Worm (Caenorhabditis elegans) whole organism, early embryonic: ENCODE measurements around the gene cyp-14A1.

Experiments
- B0310.2 ChIP-seq: sonication (generic microtip); optimal IDR thresholded peaks from 2 replicates; lab custom pipeline; 2016; ENCODE audit warnings: mild to moderate bottlenecking, missing genetic modification characterization, missing compliant biosample characterization
- aly-1 ChIP-seq: sonication (generic microtip); optimal IDR thresholded peaks from 2 replicates; lab custom pipeline; 2016; ENCODE audit warnings: missing genetic modification characterization, missing compliant biosample characterization
- ama-1 ChIP-seq: fragments of 150-350 bp; optimal IDR thresholded peaks from 2 replicates; lab custom pipeline; 2014
- ceh-13 ChIP-seq: fragments of 200-800 bp; sonication (Bioruptor generic); optimal IDR thresholded peaks from 2 replicates; lab custom pipeline; 2018; ENCODE audit warnings: mild to moderate bottlenecking, missing genetic modification characterization, missing compliant biosample characterization
- ceh-36 ChIP-seq: sonication (generic microtip); optimal IDR thresholded peaks from 2 replicates; lab custom pipeline; 2016; ENCODE audit warnings: missing genetic modification characterization, inconsistent platforms, missing compliant biosample characterization
- flt-1 ChIP-seq: fragments of 200-800 bp; sonication (Bioruptor generic); IDR thresholded peaks from 2 replicates; pipeline ENCODE4 v1.3.6; 2022; ENCODE audit warnings: missing genetic modification characterization, missing compliant biosample characterization
- hmg-4 ChIP-seq: fragments of 200-800 bp; sonication (Bioruptor generic); optimal IDR thresholded peaks from 2 replicates; lab custom pipeline; 2018; ENCODE audit warnings: mild to moderate bottlenecking, missing genetic modification characterization, missing compliant biosample characterization
- pes-1 ChIP-seq: fragments of 200-800 bp; sonication (Bioruptor generic); IDR thresholded peaks from 2 replicates; pipeline ENCODE4 v1.3.6; 2022; ENCODE audit warnings: missing genetic modification reagents, missing genetic modification characterization, missing compliant biosample characterization
- scrt-1 ChIP-seq: fragments of 200-800 bp; sonication (Bioruptor generic); IDR thresholded peaks from 2 replicates; pipeline ENCODE4 v1.3.6; 2022; ENCODE audit warnings: missing genetic modification characterization, missing compliant biosample characterization
- sea-1 ChIP-seq: fragments of 200-800 bp; sonication (Bioruptor generic); conservative IDR thresholded peaks from 2 replicates; pipeline ENCODE4 v1.3.6; 2022; ENCODE audit warnings: missing genetic modification characterization, missing compliant biosample characterization
- tbx-11 ChIP-seq: fragments of 200-800 bp; sonication (Bioruptor generic); IDR thresholded peaks from 2 replicates; pipeline ENCODE4 v1.3.6; 2022; ENCODE audit warnings: missing genetic modification characterization, missing compliant biosample characterization
- tbx-37 ChIP-seq: fragments of 200-800 bp; sonication (Bioruptor generic); conservative IDR thresholded peaks from 2 replicates; pipeline ENCODE4 v1.3.6; 2022; ENCODE audit warnings: missing genetic modification reagents, missing genetic modification characterization, missing compliant biosample characterization
- tra-4 ChIP-seq: sonication (generic microtip); optimal IDR thresholded peaks from 2 replicates; lab custom pipeline; 2017; ENCODE audit warnings: missing genetic modification characterization, missing compliant biosample characterization

- TF ChIP-seq B0310.2 (tag; lab: Kevin White, UChicago) (no peak), pes-1 (no peak), tbx-37 (no peak), aly-1 (tag; lab: Kevin White, UChicago) (no peak), flt-1 (no peak), sea-1 (no peak), ama-1 (lab: Kevin White, UChicago) (no peak), ceh-36 (tag; lab: Kevin White, UChicago) (no peak), scrt-1 (no peak), hmg-4 (GFP tag; lab: Kevin White, UChicago) (no peak), tbx-11 (GFP tag; lab: Robert Waterston, UW) (no peak), ceh-13 (GFP tag; lab: Kevin White, UChicago) (no peak), tra-4 (no peak)
These were observed 42.5 kb downstream of the cyp-14A1 start, which contains the start of gene skr-19 for ce11 chrX:13224608-13225007.
